Fruit fly (Drosophila melanogaster) whole organism, embryonic: ENCODE results near the gene ZnT86D.

Source experiments
- CG10267 ChIP-seq: fragments of 200-800 bp; sonication (Bioruptor generic); optimal IDR thresholded peaks from 2 replicates; lab custom pipeline; 2018; ENCODE audit warnings: missing biosample characterization, mild to moderate bottlenecking, missing genetic modification characterization, moderate library complexity
- CG10979 ChIP-seq: fragments of 200-800 bp; sonication (Bioruptor generic); optimal IDR thresholded peaks from 2 replicates; lab custom pipeline; 2018; ENCODE audit warnings: missing biosample characterization, mild to moderate bottlenecking, missing genetic modification characterization, moderate library complexity
- CG11093 ChIP-seq: fragments of 200-800 bp; sonication (Bioruptor generic); IDR thresholded peaks from 3 replicates; pipeline ENCODE4 v1.3.6; 2022; ENCODE audit warnings: missing biosample characterization, missing genetic modification characterization
- CG11695 ChIP-seq: fragments of 200-800 bp; sonication (Bioruptor generic); IDR thresholded peaks from 3 replicates; pipeline ENCODE4 v1.3.6; 2022; ENCODE audit warnings: missing biosample characterization, missing genetic modification characterization
- CG12219 ChIP-seq: fragments of 200-800 bp; sonication (Bioruptor generic); optimal IDR thresholded peaks from 3 replicates; lab custom pipeline; 2018; ENCODE audit warnings: missing biosample characterization, mild to moderate bottlenecking, missing genetic modification characterization
- CG15269 ChIP-seq: fragments of 200-800 bp; sonication (Bioruptor generic); optimal IDR thresholded peaks from 2 replicates; lab custom pipeline; 2018; ENCODE audit warnings: missing biosample characterization, mild to moderate bottlenecking, missing genetic modification characterization, moderate library complexity
- CG15696 ChIP-seq: fragments of 200-800 bp; sonication (Bioruptor generic); optimal IDR thresholded peaks from 2 replicates; lab custom pipeline; 2019; ENCODE audit warnings: missing biosample characterization, mild to moderate bottlenecking, missing genetic modification characterization, moderate library complexity
- CG16863 ChIP-seq: fragments of 200-800 bp; sonication (Bioruptor generic); optimal IDR thresholded peaks from 3 replicates; lab custom pipeline; 2016; ENCODE audit warnings: missing biosample characterization, missing genetic modification characterization
- CG17186 ChIP-seq: fragments of 200-800 bp; sonication (Bioruptor generic); optimal IDR thresholded peaks from 3 replicates; lab custom pipeline; 2017; ENCODE audit warnings: missing biosample characterization, missing genetic modification reagents, missing genetic modification characterization
- CG18764 ChIP-seq: fragments of 200-800 bp; sonication (Bioruptor generic); optimal IDR thresholded peaks from 3 replicates; lab custom pipeline; 2016; ENCODE audit warnings: missing biosample characterization, missing genetic modification characterization
- CG32532 ChIP-seq: fragments of 200-800 bp; sonication (Bioruptor generic); IDR thresholded peaks from 2 replicates; pipeline ENCODE4 v1.3.6; 2022; ENCODE audit warnings: missing biosample characterization, missing genetic modification characterization
- CG3838 ChIP-seq: fragments of 200-800 bp; sonication (Bioruptor generic); optimal IDR thresholded peaks from 3 replicates; lab custom pipeline; 2016; ENCODE audit warnings: missing biosample characterization, missing genetic modification characterization
- CG4730 ChIP-seq: fragments of 200-800 bp; sonication (Bioruptor generic); IDR thresholded peaks from 2 replicates; pipeline ENCODE4 v1.3.6; 2022; ENCODE audit warnings: missing biosample characterization, missing genetic modification characterization
- CG5180 ChIP-seq: fragments of 200-800 bp; sonication (Bioruptor generic); optimal IDR thresholded peaks from 3 replicates; lab custom pipeline; 2017; ENCODE audit warnings: missing biosample characterization, missing genetic modification characterization, mild to moderate bottlenecking, moderate library complexity, missing genetic modification reagents
- CG6254 ChIP-seq: fragments of 200-800 bp; sonication (Bioruptor generic); optimal IDR thresholded peaks from 3 replicates; lab custom pipeline; 2017; ENCODE audit warnings: mild to moderate bottlenecking, missing biosample characterization, missing genetic modification reagents, missing genetic modification characterization
- CG7271 ChIP-seq: fragments of 200-800 bp; sonication (Bioruptor generic); optimal IDR thresholded peaks from 2 replicates; lab custom pipeline; 2018; ENCODE audit warnings: missing biosample characterization, mild to moderate bottlenecking, missing genetic modification characterization, moderate library complexity
- CG7556 ChIP-seq: fragments of 200-800 bp; sonication (Bioruptor generic); optimal IDR thresholded peaks from 2 replicates; lab custom pipeline; 2017; ENCODE audit warnings: missing biosample characterization, mild to moderate bottlenecking, missing genetic modification characterization
- CG8290 ChIP-seq, 3 experiments: fragments of 200-800 bp; sonication (Bioruptor generic); optimal IDR thresholded peaks; 2 replicates each; lab custom pipeline; 2016 to 2019; ENCODE audit warnings: missing biosample characterization in 3 of 3, missing genetic modification characterization in 3 of 3, mild to moderate bottlenecking in 2 of 3, moderate library complexity in 1 of 3
- CG9817 ChIP-seq: fragments of 200-800 bp; sonication (Bioruptor generic); optimal IDR thresholded peaks from 2 replicates; lab custom pipeline; 2018; ENCODE audit warnings: missing biosample characterization, mild to moderate bottlenecking, missing genetic modification characterization, moderate library complexity
- CG9876 ChIP-seq: fragments of 200-800 bp; sonication (Bioruptor generic); optimal IDR thresholded peaks from 2 replicates; lab custom pipeline; 2016; ENCODE audit warnings: missing biosample characterization, missing genetic modification characterization
- CHES-1-like ChIP-seq: fragments of 200-800 bp; sonication (Bioruptor generic); optimal IDR thresholded peaks from 2 replicates; lab custom pipeline; 2016; ENCODE audit warnings: missing biosample characterization, missing genetic modification characterization
- Doc3 ChIP-seq: fragments of 200-800 bp; sonication (Bioruptor generic); IDR thresholded peaks from 3 replicates; pipeline ENCODE4 v1.3.6; 2022; ENCODE audit warnings: missing biosample characterization, missing genetic modification characterization; ENCODE audit not compliant: partially characterized antibody
- E2f1 ChIP-seq: fragments of 200-800 bp; sonication (Bioruptor generic); IDR thresholded peaks from 2 replicates; pipeline ENCODE4 v1.3.6; 2022; ENCODE audit warnings: missing biosample characterization, missing genetic modification characterization
- Eip74EF ChIP-seq, 2 experiments: fragments of 200-800 bp in 1 of 2; fragments of >200 bp in 1 of 2; sonication (Bioruptor generic) in 1 of 2; optimal IDR thresholded peaks; 2 replicates each; lab custom pipeline; 2017 to 2019; ENCODE audit warnings: missing biosample characterization in 2 of 2, missing genetic modification characterization in 2 of 2, mild to moderate bottlenecking in 1 of 2, moderate library complexity in 1 of 2
- HLH3B ChIP-seq: fragments of 200-800 bp; sonication (Bioruptor generic); IDR thresholded peaks from 2 replicates; pipeline ENCODE4 v1.3.6; 2022; ENCODE audit warnings: missing biosample characterization, missing genetic modification characterization
- Hmr ChIP-seq: fragments of 200-800 bp; sonication (Bioruptor generic); optimal IDR thresholded peaks from 3 replicates; lab custom pipeline; 2017; ENCODE audit warnings: mild to moderate bottlenecking, missing biosample characterization, missing genetic modification reagents, missing genetic modification characterization
- Hr3 ChIP-seq: fragments of 200-800 bp; sonication (Bioruptor generic); optimal IDR thresholded peaks from 3 replicates; lab custom pipeline; 2016; ENCODE audit warnings: missing biosample characterization, missing genetic modification characterization
- Sin3A ChIP-seq: fragments of >200 bp; optimal IDR thresholded peaks from 2 replicates; lab custom pipeline; 2018
- ap ChIP-seq: fragments of 200-800 bp; sonication (Bioruptor generic); IDR thresholded peaks from 2 replicates; pipeline ENCODE4 v1.3.6; 2022; ENCODE audit warnings: missing biosample characterization, missing genetic modification characterization
- az2 ChIP-seq: fragments of 200-800 bp; sonication (Bioruptor generic); optimal IDR thresholded peaks from 3 replicates; lab custom pipeline; 2016; ENCODE audit warnings: missing biosample characterization, missing genetic modification characterization
- cas ChIP-seq: fragments of 200-800 bp; sonication (Bioruptor generic); IDR thresholded peaks from 2 replicates; pipeline ENCODE4 v1.3.6; 2022; ENCODE audit warnings: missing biosample characterization, missing genetic modification characterization
- chif ChIP-seq, 2 experiments: fragments of 200-800 bp; sonication (Bioruptor generic); optimal IDR thresholded peaks; 3 replicates each; lab custom pipeline; 2016; ENCODE audit warnings: missing biosample characterization in 2 of 2, missing genetic modification characterization in 2 of 2
- croc ChIP-seq: fragments of 200-800 bp; sonication (Bioruptor generic); conservative IDR thresholded peaks from 3 replicates; pipeline ENCODE4 v1.3.6; 2022; ENCODE audit warnings: missing biosample characterization, missing genetic modification characterization
- da ChIP-seq: fragments of 200-800 bp; sonication (Bioruptor generic); optimal IDR thresholded peaks from 2 replicates; lab custom pipeline; 2016; ENCODE audit warnings: missing biosample characterization, missing genetic modification characterization
- dan ChIP-seq: fragments of 200-800 bp; sonication (Bioruptor generic); IDR thresholded peaks from 2 replicates; pipeline ENCODE4 v1.3.6; 2022; ENCODE audit warnings: missing biosample characterization, missing genetic modification characterization
- emc ChIP-seq: fragments of 200-800 bp; sonication (Bioruptor generic); optimal IDR thresholded peaks from 2 replicates; lab custom pipeline; 2016; ENCODE audit warnings: missing biosample characterization, missing genetic modification characterization
- ind ChIP-seq: fragments of 200-800 bp; sonication (Bioruptor generic); optimal IDR thresholded peaks from 3 replicates; lab custom pipeline; 2016; ENCODE audit warnings: missing biosample characterization, missing genetic modification characterization
- kni ChIP-seq: fragments of 200-800 bp; sonication (Bioruptor generic); optimal IDR thresholded peaks from 3 replicates; lab custom pipeline; 2017; ENCODE audit warnings: mild to moderate bottlenecking, missing biosample characterization, missing genetic modification reagents, missing genetic modification characterization
- lbe ChIP-seq: fragments of 200-800 bp; sonication (Bioruptor generic); optimal IDR thresholded peaks from 2 replicates; lab custom pipeline; 2016; ENCODE audit warnings: missing biosample characterization, mild to moderate bottlenecking, missing genetic modification characterization
- lov ChIP-seq, 2 experiments: fragments of 200-800 bp in 1 of 2; fragments of >200 bp in 1 of 2; sonication (Bioruptor generic) in 1 of 2; IDR thresholded peaks in 1 of 2; optimal IDR thresholded peaks in 1 of 2; 2 replicates in 1 of 2; 3 replicates in 1 of 2; pipeline versions ENCODE4 v1.3.6 to Lab custom; 2017 to 2022; ENCODE audit warnings: missing biosample characterization in 1 of 2, missing genetic modification characterization in 1 of 2
- p53 ChIP-seq: fragments of 200-800 bp; sonication (Bioruptor generic); optimal IDR thresholded peaks from 2 replicates; lab custom pipeline; 2016; ENCODE audit warnings: missing biosample characterization, missing genetic modification characterization
- pnt ChIP-seq: fragments of 200-800 bp; sonication (Bioruptor generic); optimal IDR thresholded peaks from 3 replicates; lab custom pipeline; 2016; ENCODE audit warnings: missing biosample characterization, missing genetic modification characterization
- psq ChIP-seq: fragments of 200-800 bp; sonication (Bioruptor generic); optimal IDR thresholded peaks from 2 replicates; lab custom pipeline; 2017; ENCODE audit warnings: missing biosample characterization, missing genetic modification characterization
- ro ChIP-seq: fragments of 200-800 bp; sonication (Bioruptor generic); IDR thresholded peaks from 2 replicates; pipeline ENCODE4 v1.3.6; 2022; ENCODE audit warnings: missing biosample characterization, missing genetic modification characterization
- sr ChIP-seq: fragments of 200-800 bp; sonication (Bioruptor generic); IDR thresholded peaks from 3 replicates; pipeline ENCODE4 v1.3.6; 2022; ENCODE audit warnings: missing biosample characterization, missing genetic modification characterization
- ttk ChIP-seq: fragments of 200-800 bp; sonication (Bioruptor generic); IDR thresholded peaks from 2 replicates; pipeline ENCODE4 v2.1.2; 2022; ENCODE audit warnings: missing biosample characterization, missing genetic modification characterization
- vfl ChIP-seq: fragments of 200-800 bp; sonication (Bioruptor generic); optimal IDR thresholded peaks from 2 replicates; lab custom pipeline; 2016; ENCODE audit warnings: missing biosample characterization, missing genetic modification characterization
- zf30C ChIP-seq: fragments of 200-800 bp; sonication (Bioruptor generic); optimal IDR thresholded peaks from 3 replicates; lab custom pipeline; 2018; ENCODE audit warnings: missing biosample characterization, mild to moderate bottlenecking, missing genetic modification characterization
- zfh1 ChIP-seq: fragments of 200-800 bp; sonication (Bioruptor generic); IDR thresholded peaks from 3 replicates; pipeline ENCODE4 v1.3.6; 2022; ENCODE audit warnings: missing biosample characterization, missing genetic modification characterization

ZnT86D gene

DNA sequence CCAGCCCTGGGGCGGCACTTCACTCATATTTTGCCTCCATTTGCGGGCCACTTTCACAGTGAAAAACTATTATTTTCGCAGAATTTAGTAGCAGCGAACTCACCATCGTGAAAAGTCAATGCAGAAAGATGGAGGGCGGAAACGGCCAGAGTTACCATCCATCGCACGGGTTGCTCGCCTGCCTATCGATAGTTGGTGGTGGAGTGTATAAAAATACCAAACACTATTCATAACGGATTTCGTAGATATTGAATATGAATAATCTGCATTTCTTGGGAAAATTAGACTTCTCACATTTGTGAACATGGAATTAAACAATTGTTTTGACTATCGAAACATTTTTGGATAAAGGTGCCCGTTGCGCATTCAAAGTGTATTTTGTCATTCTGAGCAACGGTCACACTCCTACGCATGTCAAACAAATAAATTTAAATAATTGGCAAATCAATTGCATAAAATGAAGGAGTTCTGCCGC, 1.9 kb upstream of the ZnT86D start, which contains the start of the genes RpS25 and CG4820 (continued):
- TF ChIP-seq chif (GFP tag; optimal IDR thresholded peaks at IDR 0.05; lab: Kevin White, UChicago): peak; percentile 75 to 92
- TF ChIP-seq CG16863 (GFP tag; lab: Kevin White, UChicago): peak; percentile 90
- peak; percentile 90 for TF ChIP-seq CG12219 (GFP tag; lab: Kevin White, UChicago)
- peak; percentile 74 for TF ChIP-seq CG6254 (GFP tag; lab: Kevin White, UChicago)
- TF ChIP-seq psq (GFP tag; lab: Kevin White, UChicago): peak; percentile 75
- peak; percentile 75 for TF ChIP-seq CG7556 (GFP tag; lab: Kevin White, UChicago)
- no peak for TF ChIP-seq lov (optimal IDR thresholded peaks at IDR 0.05; lab: Kevin White, UChicago)
- TF ChIP-seq lov (GFP tag; IDR thresholded peaks at IDR 0.05; lab: Robert Waterston, UW): peak; percentile 89
- TF ChIP-seq HLH3B (GFP tag; lab: Robert Waterston, UW): peak; percentile 82
- TF ChIP-seq az2: peak; percentile 70
- TF ChIP-seq Hr3: peak; percentile 71
- TF ChIP-seq CG11695 (GFP tag; lab: Robert Waterston, UW): peak; percentile 81
- TF ChIP-seq ind (GFP tag; lab: Kevin White, UChicago): peak; percentile 72
- peak; percentile 82 for TF ChIP-seq lbe (GFP tag; lab: Kevin White, UChicago)
- peak; percentile 83 for TF ChIP-seq CG10979 (tag; lab: Kevin White, UChicago)
- peak; percentile 86 for TF ChIP-seq Doc3 (GFP tag; lab: Robert Waterston, UW)
- TF ChIP-seq CG15269: peak; percentile 84
- peak; percentile 94 for TF ChIP-seq CHES-1-like (GFP tag; lab: Kevin White, UChicago)
- peak; percentile 89 for TF ChIP-seq CG8290 (GFP tag; optimal IDR thresholded peaks at IDR 0.05; lab: Kevin White, UChicago)
- peak; percentile 89 to 97 for TF ChIP-seq CG8290 (tag; optimal IDR thresholded peaks at IDR 0.05; lab: Kevin White, UChicago)
- peak; percentile 86 for TF ChIP-seq da (GFP tag; lab: Kevin White, UChicago)
- peak; percentile 75 for TF ChIP-seq CG3838 (GFP tag; lab: Kevin White, UChicago)
- peak; percentile 93 for TF ChIP-seq p53 (GFP tag; lab: Kevin White, UChicago)
- TF ChIP-seq vfl (GFP tag; lab: Kevin White, UChicago): peak; percentile 80
- peak; percentile 82 for TF ChIP-seq sr (GFP tag; lab: Robert Waterston, UW)
- 0 out of 3 replicates have a peak, but pooled peaks have one; percentile 42 for TF ChIP-seq CG11093 (GFP tag; lab: Robert Waterston, UW)
- TF ChIP-seq cas (GFP tag; lab: Robert Waterston, UW): peak; percentile 69
- TF ChIP-seq pnt (GFP tag; lab: Kevin White, UChicago): peak; percentile 28
- peak; percentile 85 for TF ChIP-seq ttk (GFP tag; lab: Robert Waterston, UW)
- peak in 1 of 2 experiments; percentile 84 for TF ChIP-seq Eip74EF (GFP tag; optimal IDR thresholded peaks at IDR 0.05; lab: Kevin White, UChicago)
- TF ChIP-seq CG9876 (GFP tag; lab: Kevin White, UChicago): peak; percentile 92
- TF ChIP-seq zf30C: peak; percentile 61
- peak; percentile 89 for TF ChIP-seq CG32532 (GFP tag; lab: Robert Waterston, UW)
- TF ChIP-seq croc (GFP tag; lab: Robert Waterston, UW): peak; percentile 77
- TF ChIP-seq E2f1: peak; percentile 78
- peak; percentile 90 for TF ChIP-seq CG18764 (GFP tag; lab: Kevin White, UChicago)
- no peak for TF ChIP-seq dan (GFP tag; lab: Robert Waterston, UW)
- TF ChIP-seq ap: peak; percentile 71
- peak; percentile 95 for TF ChIP-seq kni
- TF ChIP-seq ro: no peak; the same call in 1 of the 2 replicates
- peak; percentile 89 for TF ChIP-seq CG10267 (tag; lab: Kevin White, UChicago)
- peak; percentile 87 for TF ChIP-seq zfh1 (GFP tag; lab: Robert Waterston, UW)
- TF ChIP-seq CG15696: peak; percentile 66
- peak; percentile 81 for TF ChIP-seq CG5180 (GFP tag; lab: Kevin White, UChicago)
- TF ChIP-seq Hmr (GFP tag; lab: Kevin White, UChicago): peak; percentile 97
- peak; percentile 90 for TF ChIP-seq emc (GFP tag; lab: Kevin White, UChicago)
- TF ChIP-seq CG9817 (tag; lab: Kevin White, UChicago): peak; percentile 85
- TF ChIP-seq CG17186 (GFP tag; lab: Kevin White, UChicago): peak; percentile 98
- TF ChIP-seq CG4730 (GFP tag; lab: Robert Waterston, UW): peak; percentile 75
- TF ChIP-seq Sin3A (lab: Kevin White, UChicago): peak; percentile 96
- TF ChIP-seq CG7271: peak; percentile 97
